Fruit fly (Drosophila melanogaster) whole organism, prepupa: ENCODE data around the gene Dup99B.

Source experiments
- Blimp-1 ChIP-seq: fragments of 200-800 bp; sonication (Bioruptor generic); optimal IDR thresholded peaks from 3 replicates; lab custom pipeline; 2017; ENCODE audit warnings: missing biosample characterization, missing genetic modification characterization, mild to moderate bottlenecking, moderate library complexity, missing genetic modification reagents
- CG10631 ChIP-seq: fragments of 200-800 bp; sonication (Bioruptor generic); optimal IDR thresholded peaks from 2 replicates; lab custom pipeline; 2016; ENCODE audit warnings: missing biosample characterization, missing genetic modification characterization
- CG10669 ChIP-seq: fragments of 200-800 bp; sonication (Bioruptor generic); optimal IDR thresholded peaks from 3 replicates; lab custom pipeline; 2018; ENCODE audit warnings: missing biosample characterization, mild to moderate bottlenecking, missing genetic modification characterization, moderate library complexity
- CG11294 ChIP-seq: fragments of 200-800 bp; sonication (Bioruptor generic); IDR thresholded peaks from 2 replicates; pipeline ENCODE4 v1.3.6; 2022; ENCODE audit warnings: missing biosample characterization, missing genetic modification characterization
- CG11762 ChIP-seq: fragments of 200-800 bp; sonication (Bioruptor generic); optimal IDR thresholded peaks from 3 replicates; lab custom pipeline; 2016; ENCODE audit warnings: missing biosample characterization, missing genetic modification characterization; ENCODE audit not compliant: insufficient read depth
- CG11902 ChIP-seq: fragments of 200-800 bp; sonication (Bioruptor generic); optimal IDR thresholded peaks from 3 replicates; lab custom pipeline; 2016; ENCODE audit warnings: missing biosample characterization, missing genetic modification characterization
- CG15336 ChIP-seq: fragments of 200-800 bp; sonication (Bioruptor generic); IDR thresholded peaks from 2 replicates; pipeline ENCODE4 v1.3.6; 2022; ENCODE audit warnings: missing biosample characterization, missing genetic modification characterization
- CG1621 ChIP-seq: fragments of 200-800 bp; sonication (Bioruptor generic); optimal IDR thresholded peaks from 3 replicates; lab custom pipeline; 2018; ENCODE audit warnings: missing biosample characterization, mild to moderate bottlenecking, missing genetic modification characterization
- CG3032 ChIP-seq: fragments of 200-800 bp; optimal IDR thresholded peaks from 2 replicates; lab custom pipeline; 2019; ENCODE audit warnings: missing biosample characterization, mild to moderate bottlenecking, missing genetic modification characterization, moderate library complexity
- CG31627 ChIP-seq: fragments of 200-800 bp; sonication (Bioruptor generic); optimal IDR thresholded peaks from 3 replicates; lab custom pipeline; 2016; ENCODE audit warnings: missing biosample characterization, missing genetic modification characterization
- CG34406 ChIP-seq: fragments of 200-800 bp; sonication (Bioruptor generic); optimal IDR thresholded peaks from 3 replicates; lab custom pipeline; 2016; ENCODE audit warnings: missing biosample characterization, missing genetic modification characterization
- CG3919 ChIP-seq: fragments of 200-800 bp; sonication (Bioruptor generic); optimal IDR thresholded peaks from 3 replicates; lab custom pipeline; 2016; ENCODE audit warnings: missing biosample characterization, missing genetic modification characterization
- CG4318 ChIP-seq: fragments of 200-800 bp; sonication (Bioruptor generic); optimal IDR thresholded peaks from 3 replicates; lab custom pipeline; 2017; ENCODE audit warnings: missing biosample characterization, mild to moderate bottlenecking, missing genetic modification characterization
- CG6163 ChIP-seq: fragments of 200-800 bp; sonication (Bioruptor generic); IDR thresholded peaks from 3 replicates; pipeline ENCODE4 v1.3.6; 2022; ENCODE audit warnings: missing biosample characterization, missing genetic modification characterization
- CG6276 ChIP-seq: fragments of 200-800 bp; sonication (Bioruptor generic); optimal IDR thresholded peaks from 2 replicates; lab custom pipeline; 2017; ENCODE audit warnings: missing biosample characterization, mild to moderate bottlenecking, missing genetic modification characterization
- CG6792 ChIP-seq: fragments of 200-800 bp; sonication (Bioruptor generic); optimal IDR thresholded peaks from 3 replicates; lab custom pipeline; 2016; ENCODE audit warnings: missing biosample characterization, missing genetic modification characterization
- CG6808 ChIP-seq: fragments of 200-800 bp; sonication (Bioruptor generic); optimal IDR thresholded peaks from 3 replicates; lab custom pipeline; 2017; ENCODE audit warnings: missing biosample characterization, missing genetic modification characterization, mild to moderate bottlenecking, moderate library complexity, missing genetic modification reagents
- CG7368 ChIP-seq: fragments of 200-800 bp; sonication (Bioruptor generic); optimal IDR thresholded peaks from 3 replicates; lab custom pipeline; 2016; ENCODE audit warnings: missing biosample characterization, missing genetic modification characterization
- CG8119 ChIP-seq: fragments of 200-800 bp; sonication (Bioruptor generic); IDR thresholded peaks from 3 replicates; pipeline ENCODE4 v1.3.6; 2022; ENCODE audit warnings: missing biosample characterization, missing genetic modification characterization
- CG8319 ChIP-seq: fragments of 200-800 bp; sonication (Bioruptor generic); optimal IDR thresholded peaks from 3 replicates; lab custom pipeline; 2016; ENCODE audit warnings: missing biosample characterization, missing genetic modification characterization
- Eip78C ChIP-seq: fragments of 200-800 bp; sonication (Bioruptor generic); peaks from one replicate; lab custom pipeline; 2016; ENCODE audit warnings: missing biosample characterization, missing genetic modification characterization
- Ets21C ChIP-seq: fragments of 200-800 bp; sonication (Bioruptor generic); optimal IDR thresholded peaks from 3 replicates; lab custom pipeline; 2016; ENCODE audit warnings: missing biosample characterization, missing genetic modification characterization
- Gug ChIP-seq: fragments of 200-800 bp; sonication (Bioruptor generic); IDR thresholded peaks from 2 replicates; pipeline ENCODE4 v1.3.6; 2022; ENCODE audit warnings: missing biosample characterization, missing genetic modification characterization
- Hr38 ChIP-seq: sonication (Bioruptor generic); optimal IDR thresholded peaks from 2 replicates; lab custom pipeline; 2016; ENCODE audit warnings: missing biosample characterization, missing genetic modification characterization
- Hr4 ChIP-seq: fragments of 200-800 bp; sonication (Bioruptor generic); optimal IDR thresholded peaks from 3 replicates; lab custom pipeline; 2016; ENCODE audit warnings: missing biosample characterization, missing genetic modification characterization
- Lpt ChIP-seq: fragments of 200-800 bp; sonication (Bioruptor generic); optimal IDR thresholded peaks from 3 replicates; lab custom pipeline; 2016; ENCODE audit warnings: missing biosample characterization, missing genetic modification characterization
- Met ChIP-seq: fragments of 200-800 bp; sonication (Bioruptor generic); optimal IDR thresholded peaks from 3 replicates; lab custom pipeline; 2016; ENCODE audit warnings: missing biosample characterization, missing genetic modification characterization
- OdsH ChIP-seq: fragments of 200-800 bp; sonication (Bioruptor generic); optimal IDR thresholded peaks from 3 replicates; lab custom pipeline; 2016; ENCODE audit warnings: missing biosample characterization, missing genetic modification characterization
- Sox14 ChIP-seq: fragments of 200-800 bp; sonication (Bioruptor generic); optimal IDR thresholded peaks from 3 replicates; lab custom pipeline; 2016; ENCODE audit warnings: missing biosample characterization, missing genetic modification characterization
- acj6 ChIP-seq: fragments of 200-800 bp; sonication (Bioruptor generic); optimal IDR thresholded peaks from 3 replicates; lab custom pipeline; 2016; ENCODE audit warnings: missing biosample characterization, missing genetic modification characterization
- dac ChIP-seq: fragments of 200-800 bp; sonication (Bioruptor generic); optimal IDR thresholded peaks from 2 replicates; lab custom pipeline; 2017; ENCODE audit warnings: missing biosample characterization, mild to moderate bottlenecking, missing genetic modification characterization
- dsx ChIP-seq: fragments of 200-800 bp; optimal IDR thresholded peaks from 3 replicates; lab custom pipeline; 2019; ENCODE audit warnings: missing biosample characterization, mild to moderate bottlenecking, missing genetic modification characterization, moderate library complexity; ENCODE audit not compliant: poor library complexity, severe bottlenecking
- fd59A ChIP-seq: fragments of 200-800 bp; sonication (Bioruptor generic); optimal IDR thresholded peaks from 2 replicates; lab custom pipeline; 2017; ENCODE audit warnings: missing biosample characterization, mild to moderate bottlenecking, missing genetic modification characterization, missing genetic modification reagents
- fd85E ChIP-seq: fragments of 200-800 bp; sonication (Bioruptor generic); optimal IDR thresholded peaks from 3 replicates; lab custom pipeline; 2016; ENCODE audit warnings: missing biosample characterization, missing genetic modification characterization
- fkh ChIP-seq: fragments of 200-800 bp; sonication (Bioruptor generic); optimal IDR thresholded peaks from 3 replicates; lab custom pipeline; 2017; ENCODE audit warnings: missing biosample characterization, mild to moderate bottlenecking, missing genetic modification characterization, moderate library complexity
- lz ChIP-seq: fragments of 200-800 bp; sonication (Bioruptor generic); optimal IDR thresholded peaks from 3 replicates; lab custom pipeline; 2016; ENCODE audit warnings: missing biosample characterization, missing genetic modification characterization
- net ChIP-seq: fragments of 200-800 bp; sonication (Bioruptor generic); optimal IDR thresholded peaks from 3 replicates; lab custom pipeline; 2016; ENCODE audit warnings: missing biosample characterization, missing genetic modification characterization
- pdm3 ChIP-seq: fragments of 200-800 bp; sonication (Bioruptor generic); optimal IDR thresholded peaks from 3 replicates; lab custom pipeline; 2016; ENCODE audit warnings: missing biosample characterization, missing genetic modification characterization
- ss ChIP-seq, 2 experiments: fragments of 200-800 bp; sonication (Bioruptor generic); optimal IDR thresholded peaks; 2 replicates in 1 of 2; 3 replicates in 1 of 2; lab custom pipeline; 2017 to 2018; ENCODE audit warnings: mild to moderate bottlenecking in 2 of 2, missing biosample characterization in 2 of 2, missing genetic modification characterization in 2 of 2, moderate library complexity in 1 of 2
- svp ChIP-seq: fragments of 200-800 bp; sonication (Bioruptor generic); peaks from one replicate; lab custom pipeline; 2016; ENCODE audit warnings: missing biosample characterization, missing genetic modification characterization
- vri ChIP-seq: fragments of 200-800 bp; sonication (Bioruptor generic); optimal IDR thresholded peaks from 3 replicates; lab custom pipeline; 2016; ENCODE audit warnings: missing biosample characterization, mild to moderate bottlenecking, missing genetic modification characterization

Dup99B gene

DNA sequence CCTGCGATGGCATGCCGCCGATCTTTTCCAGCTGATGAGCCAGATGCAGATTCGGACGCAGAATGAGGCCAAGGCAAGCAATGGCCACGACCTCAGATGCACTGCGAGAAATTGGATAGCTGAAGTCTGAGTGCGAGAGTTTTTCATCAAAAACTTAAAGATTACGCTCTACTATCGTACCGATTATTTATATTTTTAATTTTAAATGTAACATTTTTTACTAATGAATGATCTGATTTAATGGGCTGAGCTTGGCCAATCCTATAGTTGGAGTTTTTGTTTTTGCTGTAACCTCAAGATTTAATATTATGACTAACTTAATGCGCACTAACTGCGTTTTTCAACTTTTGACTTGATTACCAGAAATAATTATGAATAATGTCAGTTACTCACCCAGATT, 47.1 kb upstream of the Dup99B start (continued):
- TF ChIP-seq CG6808 (peak; percentile 38), dsx (no peak), CG3032 (tag; lab: Kevin White, UChicago) (peak; percentile 26), Gug (GFP tag; lab: Robert Waterston, UW) (no peak), CG6276 (GFP tag; lab: Kevin White, UChicago) (no peak), CG11294 (GFP tag; lab: Robert Waterston, UW) (no peak), CG10631 (peak; percentile 8), vri (no peak), Lpt (peak; percentile 17), fd59A (no peak), CG34406 (GFP tag; lab: Kevin White, UChicago) (peak; percentile 43), CG6792 (GFP tag; lab: Kevin White, UChicago) (peak; percentile 39), CG11902 (GFP tag; lab: Kevin White, UChicago) (peak; percentile 41), pdm3 (GFP tag; lab: Kevin White, UChicago) (peak; percentile 38), CG7368 (GFP tag; lab: Kevin White, UChicago) (no peak), CG1621 (tag; lab: Kevin White, UChicago) (no peak), acj6 (GFP tag; lab: Kevin White, UChicago) (peak; percentile 52), CG4318 (GFP tag; lab: Kevin White, UChicago) (peak; percentile 21), net (GFP tag; lab: Kevin White, UChicago) (peak; percentile 44), CG8319 (GFP tag; lab: Kevin White, UChicago) (peak; percentile 51)

DNA sequence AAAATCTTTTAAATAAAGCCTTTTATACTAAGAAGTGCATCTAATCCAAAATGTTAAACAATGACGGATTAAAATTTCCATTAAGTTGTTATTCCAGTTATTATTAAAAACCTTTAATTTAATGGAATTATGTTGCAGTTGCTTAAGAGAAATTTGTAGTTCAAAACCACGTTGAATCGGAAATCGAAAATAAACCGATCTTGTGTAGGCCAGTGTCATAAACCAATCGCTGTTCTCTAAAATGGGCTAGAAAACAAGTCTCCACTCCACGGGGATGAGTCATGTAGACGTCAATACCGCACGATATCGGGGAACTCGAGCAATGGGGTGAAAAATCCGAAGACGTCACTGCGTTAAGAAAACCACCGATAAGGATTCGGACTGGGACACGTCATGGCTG, 46.4 kb upstream of the Dup99B start:
- TF ChIP-seq svp (GFP tag; lab: Kevin White, UChicago): peak; percentile 43
- TF ChIP-seq CG31627 (GFP tag; lab: Kevin White, UChicago): no peak
- TF ChIP-seq Eip78C (GFP tag; lab: Kevin White, UChicago): peak; percentile 44
- no peak for TF ChIP-seq fkh (GFP tag; lab: Kevin White, UChicago)
- TF ChIP-seq CG34406 (GFP tag; lab: Kevin White, UChicago): no peak
- TF ChIP-seq CG10669 (GFP tag; lab: Kevin White, UChicago): peak; percentile 1
- no peak for TF ChIP-seq Blimp-1 (GFP tag; lab: Kevin White, UChicago)
- no peak for TF ChIP-seq Sox14 (GFP tag; lab: Kevin White, UChicago)
- TF ChIP-seq CG6163 (GFP tag; lab: Robert Waterston, UW): 0 out of 3 replicates have a peak, but pooled peaks have one; percentile 20

dm6 chr3R:29760042-29760441, 44.9 kb upstream of the Dup99B start:
- TF ChIP-seq OdsH (GFP tag; lab: Kevin White, UChicago): peak; percentile 22
- peak; percentile 2 for TF ChIP-seq CG3032 (tag; lab: Kevin White, UChicago)
- TF ChIP-seq fd59A: no peak
- TF ChIP-seq lz (GFP tag; lab: Kevin White, UChicago): no peak
- TF ChIP-seq CG6808: peak; percentile 9
- no peak for TF ChIP-seq ss (GFP tag; optimal IDR thresholded peaks at IDR 0.05; lab: Kevin White, UChicago)
- TF ChIP-seq CG3919: peak; percentile 17
- TF ChIP-seq CG8119: no peak
- TF ChIP-seq fd85E: no peak
- TF ChIP-seq vri: no peak

- TF ChIP-seq CG15336: no peak
- no peak for TF ChIP-seq CG31627 (GFP tag; lab: Kevin White, UChicago)
- no peak for TF ChIP-seq Hr38 (GFP tag; lab: Kevin White, UChicago)
- TF ChIP-seq Lpt: no peak
- no peak for TF ChIP-seq Met
- no peak for TF ChIP-seq pdm3 (GFP tag; lab: Kevin White, UChicago)
- no peak for TF ChIP-seq CG6808
- no peak for TF ChIP-seq CG6792 (GFP tag; lab: Kevin White, UChicago)
- no peak for TF ChIP-seq CG8119
- TF ChIP-seq CG11762: no peak
- TF ChIP-seq CG8319 (GFP tag; lab: Kevin White, UChicago): no peak
- TF ChIP-seq svp (GFP tag; lab: Kevin White, UChicago): no peak
- TF ChIP-seq Hr4 (GFP tag; lab: Kevin White, UChicago): no peak
- no peak for TF ChIP-seq Ets21C
- no peak for TF ChIP-seq ss (GFP tag; optimal IDR thresholded peaks at IDR 0.05; lab: Kevin White, UChicago)
- TF ChIP-seq CG6163 (GFP tag; lab: Robert Waterston, UW): no peak
- TF ChIP-seq vri: no peak
- TF ChIP-seq dac (GFP tag; lab: Kevin White, UChicago): no peak
- TF ChIP-seq OdsH (GFP tag; lab: Kevin White, UChicago): no peak
These were observed 43.6 kb upstream of the Dup99B start for dm6 chr3R:29758734-29759131.
